Worm (Caenorhabditis elegans): ENCODE data around the gene Y47D7A.2.

ce11 chrV:4407519-4407918 lies 12.6 kb upstream of the Y47D7A.2 start, which contains the start of gene nhr-118:
- no peak for TF ChIP-seq klf-2 (GFP tag; conservative IDR thresholded peaks at IDR 0.05)
- TF ChIP-seq ztf-29 (GFP tag; IDR thresholded peaks at IDR 0.05), result no peak
